Fruit fly (Drosophila melanogaster) whole organism, embryonic: ENCODE data around the gene CG31468.

Source experiments
- ATbp ChIP-seq: fragments of 200-800 bp; sonication (Bioruptor generic); optimal IDR thresholded peaks from 2 replicates; lab custom pipeline; 2017; ENCODE audit warnings: missing biosample characterization, mild to moderate bottlenecking, missing genetic modification characterization, missing genetic modification reagents
- CG10979 ChIP-seq: fragments of 200-800 bp; sonication (Bioruptor generic); optimal IDR thresholded peaks from 2 replicates; lab custom pipeline; 2018; ENCODE audit warnings: missing biosample characterization, mild to moderate bottlenecking, missing genetic modification characterization, moderate library complexity
- CG11085 ChIP-seq: fragments of 200-800 bp; sonication (Bioruptor generic); IDR thresholded peaks from 2 replicates; pipeline ENCODE4 v1.3.6; 2022; ENCODE audit warnings: missing biosample characterization, missing genetic modification characterization
- CG11723 ChIP-seq: fragments of 200-800 bp; sonication (Bioruptor generic); optimal IDR thresholded peaks from 2 replicates; lab custom pipeline; 2017; ENCODE audit warnings: missing biosample characterization, mild to moderate bottlenecking, missing genetic modification characterization
- CG12155 ChIP-seq: fragments of 200-800 bp; sonication (Bioruptor generic); optimal IDR thresholded peaks from 3 replicates; lab custom pipeline; 2016; ENCODE audit warnings: missing biosample characterization, missing genetic modification characterization
- CG12236 ChIP-seq: fragments of 200-800 bp; sonication (Bioruptor generic); optimal IDR thresholded peaks from 2 replicates; lab custom pipeline; 2016; ENCODE audit warnings: missing biosample characterization, missing genetic modification characterization
- CG12299 ChIP-seq: fragments of 200-800 bp; sonication (Bioruptor generic); optimal IDR thresholded peaks from 2 replicates; lab custom pipeline; 2018; ENCODE audit warnings: missing biosample characterization, mild to moderate bottlenecking, missing genetic modification characterization
- CG14014 ChIP-seq: fragments of 200-800 bp; sonication (Bioruptor generic); IDR thresholded peaks from 2 replicates; pipeline ENCODE4 v1.3.6; 2022; ENCODE audit warnings: missing biosample characterization, missing genetic modification characterization
- CG14710 ChIP-seq: fragments of 200-800 bp; sonication (Bioruptor generic); optimal IDR thresholded peaks from 3 replicates; lab custom pipeline; 2019; ENCODE audit warnings: missing biosample characterization, mild to moderate bottlenecking, missing genetic modification characterization, moderate library complexity
- CG17361 ChIP-seq: fragments of 200-800 bp; sonication (Bioruptor generic); IDR thresholded peaks from 3 replicates; pipeline ENCODE4 v1.3.6; 2022; ENCODE audit warnings: missing biosample characterization, missing genetic modification characterization
- CG17912 ChIP-seq: fragments of 200-800 bp; sonication (Bioruptor generic); optimal IDR thresholded peaks from 2 replicates; lab custom pipeline; 2018; ENCODE audit warnings: missing biosample characterization, mild to moderate bottlenecking, missing genetic modification characterization
- CG18619 ChIP-seq: fragments of 200-800 bp; sonication (Bioruptor generic); optimal IDR thresholded peaks from 3 replicates; lab custom pipeline; 2017; ENCODE audit warnings: missing biosample characterization, mild to moderate bottlenecking, missing genetic modification characterization
- CG2875 ChIP-seq: fragments of 200-800 bp; sonication (Bioruptor generic); optimal IDR thresholded peaks from 2 replicates; lab custom pipeline; 2017; ENCODE audit warnings: missing biosample characterization, mild to moderate bottlenecking, missing genetic modification characterization, missing genetic modification reagents
- CG3065 ChIP-seq: fragments of 200-800 bp; sonication (Bioruptor generic); optimal IDR thresholded peaks from 2 replicates; lab custom pipeline; 2016; ENCODE audit warnings: missing biosample characterization, missing genetic modification characterization
- CG32772 ChIP-seq: fragments of 200-800 bp; sonication (Bioruptor generic); IDR thresholded peaks from 2 replicates; pipeline ENCODE4 v1.3.6; 2022; ENCODE audit warnings: missing biosample characterization, missing genetic modification characterization
- CG7372 ChIP-seq: fragments of 200-800 bp; sonication (Bioruptor generic); IDR thresholded peaks from 2 replicates; pipeline ENCODE4 v1.3.6; 2022; ENCODE audit warnings: missing biosample characterization, missing genetic modification characterization
- CG7839 ChIP-seq: fragments of 200-800 bp; sonication (Bioruptor generic); optimal IDR thresholded peaks from 3 replicates; lab custom pipeline; 2018; ENCODE audit warnings: missing biosample characterization, mild to moderate bottlenecking, missing genetic modification characterization, moderate library complexity
- CG7987 ChIP-seq: fragments of 200-800 bp; sonication (Bioruptor generic); optimal IDR thresholded peaks from 2 replicates; lab custom pipeline; 2018; ENCODE audit warnings: missing biosample characterization, mild to moderate bottlenecking, missing genetic modification characterization, moderate library complexity
- CG8924 ChIP-seq: fragments of 200-800 bp; optimal IDR thresholded peaks from 3 replicates; lab custom pipeline; 2019; ENCODE audit warnings: missing biosample characterization, mild to moderate bottlenecking, missing genetic modification characterization, moderate library complexity
- CG9727 ChIP-seq: fragments of 200-800 bp; sonication (Bioruptor generic); optimal IDR thresholded peaks from 3 replicates; lab custom pipeline; 2017; ENCODE audit warnings: missing biosample characterization, mild to moderate bottlenecking, missing genetic modification characterization
- Eip74EF ChIP-seq, 2 experiments: fragments of 200-800 bp in 1 of 2; fragments of >200 bp in 1 of 2; sonication (Bioruptor generic) in 1 of 2; optimal IDR thresholded peaks; 2 replicates each; lab custom pipeline; 2017 to 2019; ENCODE audit warnings: missing biosample characterization in 2 of 2, missing genetic modification characterization in 2 of 2, mild to moderate bottlenecking in 1 of 2, moderate library complexity in 1 of 2
- Ets65A ChIP-seq: fragments of 200-800 bp; sonication (Bioruptor generic); peaks from one replicate; lab custom pipeline; 2016; ENCODE audit warnings: missing biosample characterization, missing genetic modification characterization
- Hmx ChIP-seq: fragments of 200-800 bp; sonication (Bioruptor generic); optimal IDR thresholded peaks from 2 replicates; lab custom pipeline; 2016; ENCODE audit warnings: missing biosample characterization, missing genetic modification characterization
- Kr ChIP-seq: fragments of 200-800 bp; sonication (Bioruptor generic); optimal IDR thresholded peaks from 2 replicates; lab custom pipeline; 2017; ENCODE audit warnings: missing biosample characterization, mild to moderate bottlenecking, missing genetic modification characterization
- MESR4 ChIP-seq: fragments of 200-800 bp; sonication (Bioruptor generic); optimal IDR thresholded peaks from 2 replicates; lab custom pipeline; 2018; ENCODE audit warnings: missing biosample characterization, mild to moderate bottlenecking, missing genetic modification characterization, moderate library complexity
- Med ChIP-seq: fragments of 200-800 bp; sonication (Bioruptor generic); peaks from one replicate; lab custom pipeline; 2016; ENCODE audit warnings: missing biosample characterization, missing genetic modification characterization, mild to moderate bottlenecking, inconsistent platforms, moderate library complexity
- Nf-YB ChIP-seq: fragments of 200-800 bp; sonication (Bioruptor generic); optimal IDR thresholded peaks from 3 replicates; lab custom pipeline; 2019; ENCODE audit warnings: missing biosample characterization, mild to moderate bottlenecking, missing genetic modification characterization, moderate library complexity
- Side ChIP-seq: fragments of 200-800 bp; sonication (Bioruptor generic); optimal IDR thresholded peaks from 2 replicates; lab custom pipeline; 2016; ENCODE audit warnings: missing biosample characterization, missing genetic modification characterization
- Spps ChIP-seq: fragments of 200-800 bp; sonication (Bioruptor generic); optimal IDR thresholded peaks from 2 replicates; lab custom pipeline; 2018; ENCODE audit warnings: missing biosample characterization, mild to moderate bottlenecking, missing genetic modification characterization
- Sry-δ ChIP-seq: fragments of 200-800 bp; sonication (Bioruptor generic); optimal IDR thresholded peaks from 2 replicates; lab custom pipeline; 2016; ENCODE audit warnings: missing biosample characterization, missing genetic modification characterization
- Taf1 ChIP-seq: fragments of 200-800 bp; sonication (Bioruptor generic); IDR thresholded peaks from 2 replicates; pipeline ENCODE4 v1.3.6; 2022; ENCODE audit warnings: missing biosample characterization, missing genetic modification characterization
- ab ChIP-seq: fragments of 200-800 bp; sonication (Bioruptor generic); optimal IDR thresholded peaks from 2 replicates; lab custom pipeline; 2016; ENCODE audit warnings: missing biosample characterization, missing genetic modification characterization
- amos ChIP-seq: fragments of 200-800 bp; sonication (Bioruptor generic); IDR thresholded peaks from 2 replicates; pipeline ENCODE4 v1.3.6; 2022; ENCODE audit warnings: missing biosample characterization, missing genetic modification characterization; ENCODE audit not compliant: partially characterized antibody
- ase ChIP-seq: fragments of 200-800 bp; sonication (Bioruptor generic); IDR thresholded peaks from 3 replicates; pipeline ENCODE4 v1.3.6; 2022; ENCODE audit warnings: missing biosample characterization, missing genetic modification characterization
- bab2 ChIP-seq: fragments of 200-800 bp; sonication (Bioruptor generic); optimal IDR thresholded peaks from 2 replicates; lab custom pipeline; 2016; ENCODE audit warnings: missing biosample characterization, missing genetic modification characterization
- chinmo ChIP-seq: fragments of 200-800 bp; sonication (Bioruptor generic); IDR thresholded peaks from 4 replicates; pipeline ENCODE4 v1.3.6; 2022; ENCODE audit warnings: missing biosample characterization, missing genetic modification characterization; ENCODE audit not compliant: partially characterized antibody
- chn ChIP-seq: fragments of 200-800 bp; sonication (Bioruptor generic); optimal IDR thresholded peaks from 2 replicates; lab custom pipeline; 2016; ENCODE audit warnings: missing biosample characterization, missing genetic modification characterization
- dan ChIP-seq: fragments of 200-800 bp; sonication (Bioruptor generic); IDR thresholded peaks from 2 replicates; pipeline ENCODE4 v1.3.6; 2022; ENCODE audit warnings: missing biosample characterization, missing genetic modification characterization
- dimm ChIP-seq: fragments of 200-800 bp; sonication (Bioruptor generic); IDR thresholded peaks from 2 replicates; pipeline ENCODE4 v1.3.6; 2022; ENCODE audit warnings: missing biosample characterization, missing genetic modification characterization
- disco-r ChIP-seq: fragments of 200-800 bp; sonication (Bioruptor generic); optimal IDR thresholded peaks from 2 replicates; lab custom pipeline; 2016; ENCODE audit warnings: missing biosample characterization, missing genetic modification characterization
- insv ChIP-seq, 2 experiments: fragments of 200-800 bp; sonication (Bioruptor generic); optimal IDR thresholded peaks; 3 replicates each; lab custom pipeline; 2016 to 2018; ENCODE audit warnings: missing biosample characterization in 2 of 2, missing genetic modification characterization in 2 of 2
- kni ChIP-seq: fragments of 200-800 bp; sonication (Bioruptor generic); optimal IDR thresholded peaks from 3 replicates; lab custom pipeline; 2017; ENCODE audit warnings: mild to moderate bottlenecking, missing biosample characterization, missing genetic modification reagents, missing genetic modification characterization
- lov ChIP-seq, 2 experiments: fragments of 200-800 bp in 1 of 2; fragments of >200 bp in 1 of 2; sonication (Bioruptor generic) in 1 of 2; IDR thresholded peaks in 1 of 2; optimal IDR thresholded peaks in 1 of 2; 2 replicates in 1 of 2; 3 replicates in 1 of 2; pipeline versions ENCODE4 v1.3.6 to Lab custom; 2017 to 2022; ENCODE audit warnings: missing biosample characterization in 1 of 2, missing genetic modification characterization in 1 of 2
- mld ChIP-seq: fragments of 200-800 bp; sonication (Bioruptor generic); IDR thresholded peaks from 3 replicates; pipeline ENCODE4 v1.3.6; 2022; ENCODE audit warnings: missing biosample characterization, missing genetic modification characterization; ENCODE audit not compliant: partially characterized antibody
- peb ChIP-seq: fragments of 200-800 bp; sonication (Bioruptor generic); IDR thresholded peaks from 2 replicates; pipeline ENCODE4 v1.3.6; 2022; ENCODE audit warnings: missing biosample characterization, missing genetic modification characterization
- pita ChIP-seq: fragments of 200-800 bp; sonication (Bioruptor generic); optimal IDR thresholded peaks from 2 replicates; lab custom pipeline; 2017; ENCODE audit warnings: missing biosample characterization, mild to moderate bottlenecking, missing genetic modification characterization
- pum ChIP-seq: fragments of 200-800 bp; sonication (Bioruptor generic); optimal IDR thresholded peaks from 2 replicates; lab custom pipeline; 2016; ENCODE audit warnings: missing biosample characterization, missing genetic modification characterization
- seq ChIP-seq: fragments of 200-800 bp; sonication (Bioruptor generic); IDR thresholded peaks from 2 replicates; pipeline ENCODE4 v1.3.6; 2022; ENCODE audit warnings: missing biosample characterization, missing genetic modification characterization
- tin ChIP-seq: fragments of 200-800 bp; sonication (Bioruptor generic); optimal IDR thresholded peaks from 3 replicates; lab custom pipeline; 2016; ENCODE audit warnings: missing biosample characterization, missing genetic modification characterization
- tup ChIP-seq: fragments of 200-800 bp; sonication (Bioruptor generic); optimal IDR thresholded peaks from 2 replicates; lab custom pipeline; 2016; ENCODE audit warnings: missing biosample characterization, mild to moderate bottlenecking, missing genetic modification characterization, moderate library complexity
- zf30C ChIP-seq: fragments of 200-800 bp; sonication (Bioruptor generic); optimal IDR thresholded peaks from 3 replicates; lab custom pipeline; 2018; ENCODE audit warnings: missing biosample characterization, mild to moderate bottlenecking, missing genetic modification characterization

The CG31468 gene

DNA sequence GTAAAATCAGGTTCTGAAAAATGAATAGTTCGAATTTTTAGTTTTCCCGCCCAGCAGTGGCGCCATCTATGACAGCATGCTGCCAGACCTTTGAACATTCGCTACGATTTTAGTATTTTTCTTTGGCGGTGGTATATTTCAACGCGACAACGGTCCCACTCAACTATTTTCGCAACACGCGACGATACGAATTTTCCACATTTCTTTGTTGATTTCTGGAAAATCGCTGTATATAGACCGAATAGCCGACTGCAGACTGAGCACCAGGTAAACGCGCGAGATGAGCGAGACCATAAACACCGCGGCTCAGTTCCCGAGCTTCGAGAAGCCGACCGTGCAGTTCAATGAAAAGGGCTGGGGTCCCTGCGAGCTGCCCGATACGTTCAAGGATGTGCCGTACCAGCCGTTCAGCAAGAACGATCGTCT is 20.2 kb downstream of the CG31468 start, which contains the start of gene eIF3d1 (continued):
- no peak for TF ChIP-seq lov (optimal IDR thresholded peaks at IDR 0.05; lab: Kevin White, UChicago)
- TF ChIP-seq lov (GFP tag; IDR thresholded peaks at IDR 0.05; lab: Robert Waterston, UW), result no peak
- no peak for TF ChIP-seq CG32772 (GFP tag; lab: Robert Waterston, UW)
- no peak for TF ChIP-seq CG2875 (GFP tag; lab: Kevin White, UChicago)
- no peak for TF ChIP-seq Taf1 (GFP tag; lab: Robert Waterston, UW)
- peak; percentile 90 for TF ChIP-seq kni (GFP tag; lab: Kevin White, UChicago)
- no peak for TF ChIP-seq Eip74EF (GFP tag; optimal IDR thresholded peaks at IDR 0.05; lab: Kevin White, UChicago)
- peak; percentile 44 for TF ChIP-seq CG12155 (GFP tag; lab: Kevin White, UChicago)
- TF ChIP-seq CG11085 (GFP tag; lab: Robert Waterston, UW), result no peak
- no peak for TF ChIP-seq CG7372
- TF ChIP-seq dimm, result no peak
- no peak for TF ChIP-seq CG12236
- no peak for TF ChIP-seq mld
- no peak for TF ChIP-seq CG10979 (tag; lab: Kevin White, UChicago)
- TF ChIP-seq bab2 (GFP tag; lab: Kevin White, UChicago), result no peak
- no peak for TF ChIP-seq ab
- no peak for TF ChIP-seq chn
- no peak for TF ChIP-seq CG9727 (GFP tag; lab: Kevin White, UChicago)
- no peak for TF ChIP-seq CG7987 (GFP tag; lab: Kevin White, UChicago)
- TF ChIP-seq insv (GFP tag; optimal IDR thresholded peaks at IDR 0.05; lab: Kevin White, UChicago), result no peak
- TF ChIP-seq MESR4 (GFP tag; lab: Kevin White, UChicago), result peak; percentile 73
- TF ChIP-seq ATbp (GFP tag; lab: Kevin White, UChicago), result no peak
- no peak for TF ChIP-seq CG12299 (tag; lab: Kevin White, UChicago)
- TF ChIP-seq Nf-YB (GFP tag; lab: Kevin White, UChicago), result no peak
- TF ChIP-seq pita (GFP tag; lab: Kevin White, UChicago), result no peak
- TF ChIP-seq pum (GFP tag; lab: Kevin White, UChicago), result peak; percentile 26
- TF ChIP-seq disco-r, result no peak
- peak; percentile 69 for TF ChIP-seq CG14710 (tag; lab: Kevin White, UChicago)
- no peak for TF ChIP-seq ase
- no peak for TF ChIP-seq tup (GFP tag; lab: Kevin White, UChicago)
- TF ChIP-seq CG17361 (GFP tag; lab: Robert Waterston, UW), result no peak
- peak; percentile 48 for TF ChIP-seq Sry-δ (GFP tag; lab: Kevin White, UChicago)
- peak; percentile 92 for TF ChIP-seq Med
- TF ChIP-seq chinmo (GFP tag; lab: Robert Waterston, UW), result no peak
- TF ChIP-seq amos, result peak; percentile 49; the same call in 1 of the 2 replicates
- TF ChIP-seq zf30C, result no peak
- no peak for TF ChIP-seq dan
- TF ChIP-seq CG17912 (GFP tag; lab: Kevin White, UChicago), result no peak
- TF ChIP-seq Side (GFP tag; lab: Kevin White, UChicago), result no peak
- TF ChIP-seq CG18619 (GFP tag; lab: Kevin White, UChicago), result no peak
- no peak for TF ChIP-seq CG7839 (tag; lab: Kevin White, UChicago)
- TF ChIP-seq CG11723 (GFP tag; lab: Kevin White, UChicago), result no peak
- no peak for TF ChIP-seq Kr
- no peak for TF ChIP-seq seq
- TF ChIP-seq CG8924 (tag; lab: Kevin White, UChicago), result no peak
- no peak for TF ChIP-seq CG3065 (GFP tag; lab: Kevin White, UChicago)
- peak; percentile 20 for TF ChIP-seq tin (GFP tag; lab: Kevin White, UChicago)
- no peak for TF ChIP-seq CG14014 (GFP tag; lab: Robert Waterston, UW)
- no peak for TF ChIP-seq peb (GFP tag; lab: Robert Waterston, UW)
- TF ChIP-seq Hmx (GFP tag; lab: Kevin White, UChicago), result no peak
- no peak for TF ChIP-seq Spps (tag; lab: Kevin White, UChicago)
- peak; percentile 11 for TF ChIP-seq Ets65A (GFP tag; lab: Kevin White, UChicago)
